Worm (Caenorhabditis elegans) whole organism, late embryonic: ENCODE measurements around the gene Y53F4B.11.

Experiments used
- ama-1 ChIP-seq: fragments of 150-350 bp; optimal IDR thresholded peaks from 2 replicates; lab custom pipeline; 2014
- che-1 ChIP-seq: sonication (generic microtip); optimal IDR thresholded peaks from 2 replicates; lab custom pipeline; 2016; ENCODE audit warnings: mild to moderate bottlenecking, missing genetic modification characterization, missing compliant biosample characterization
- dve-1 ChIP-seq: sonication (generic microtip); optimal IDR thresholded peaks from 2 replicates; lab custom pipeline; 2017; ENCODE audit warnings: antibody characterized with exemption, mild to moderate bottlenecking, missing genetic modification characterization, missing compliant biosample characterization
- eyg-1 ChIP-seq: sonication (generic microtip); optimal IDR thresholded peaks from 2 replicates; lab custom pipeline; 2016; ENCODE audit warnings: missing genotype, missing genetic modification characterization, missing compliant biosample characterization
- hlh-13 ChIP-seq: fragments of 200-800 bp; sonication (Bioruptor generic); optimal IDR thresholded peaks from 2 replicates; lab custom pipeline; 2018; ENCODE audit warnings: mild to moderate bottlenecking, missing genetic modification characterization, missing compliant biosample characterization
- lin-11 ChIP-seq: fragments of 200-800 bp; sonication (Bioruptor generic); optimal IDR thresholded peaks from 2 replicates; lab custom pipeline; 2018; ENCODE audit warnings: mild to moderate bottlenecking, missing genetic modification characterization, missing compliant biosample characterization
- pha-4 ChIP-seq: fragments of 150-350 bp; optimal IDR thresholded peaks from 2 replicates; lab custom pipeline; 2018; ENCODE audit warnings: missing biosample characterization, missing genetic modification reagents, missing genetic modification characterization
- pqm-1 ChIP-seq: sonication (generic microtip); optimal IDR thresholded peaks from 2 replicates; lab custom pipeline; 2016; ENCODE audit warnings: missing genetic modification characterization, missing compliant biosample characterization

ce11 chrII:15015669-15016068 is 5.1 kb downstream of the Y53F4B.11 start:
- TF ChIP-seq pqm-1 (tag; lab: Kevin White, UChicago) (no peak), dve-1 (tag; lab: Kevin White, UChicago) (no peak), che-1 (tag; lab: Kevin White, UChicago) (no peak), lin-11 (tag; lab: Kevin White, UChicago) (no peak), ama-1 (lab: Kevin White, UChicago) (no peak), hlh-13 (GFP tag; lab: Kevin White, UChicago) (no peak), pha-4 (tag; lab: Kevin White, UChicago) (no peak), eyg-1 (no peak)
